Fruit fly (Drosophila melanogaster) Kc167 (cell line): ENCODE results near the gene Ada.

Experiments
- Sin3A ChIP-seq: fragments of >200 bp; optimal IDR thresholded peaks from 2 replicates; lab custom pipeline; 2018; ENCODE audit warnings: missing external identifiers
- h ChIP-seq: fragments of >200 bp; optimal IDR thresholded peaks from 3 replicates; lab custom pipeline; 2018; ENCODE audit warnings: missing external identifiers
- insv ChIP-seq: fragments of >200 bp; optimal IDR thresholded peaks from 3 replicates; lab custom pipeline; 2018; ENCODE audit warnings: missing external identifiers
- ttk ChIP-seq: sonication (Bioruptor generic); optimal IDR thresholded peaks from 2 replicates; lab custom pipeline; 2017; ENCODE audit warnings: missing external identifiers

dm6 chr3R:9027082-9027481, 37.9 kb upstream of the Ada start:
- TF ChIP-seq Sin3A (lab: Kevin White, UChicago) (no peak), ttk (lab: Kevin White, UChicago) (no peak), h (lab: Kevin White, UChicago) (no peak), insv (lab: Kevin White, UChicago) (no peak)
